Worm (Caenorhabditis elegans) whole organism, late embryonic: Measurements from ENCODE around the gene K02E2.11.

Experiments used
- C08G9.2 ChIP-seq: sonication (generic microtip); optimal IDR thresholded peaks from 2 replicates; lab custom pipeline; 2016; ENCODE audit warnings: mild to moderate bottlenecking, missing genetic modification characterization, moderate library complexity, missing compliant biosample characterization
- C38D4.7 ChIP-seq: fragments of 200-800 bp; sonication (Bioruptor generic); optimal IDR thresholded peaks from 2 replicates; lab custom pipeline; 2018; ENCODE audit warnings: mild to moderate bottlenecking, missing genetic modification characterization, moderate library complexity, missing compliant biosample characterization
- K02D7.2 ChIP-seq: sonication (generic microtip); optimal IDR thresholded peaks from 2 replicates; lab custom pipeline; 2017; ENCODE audit warnings: mild to moderate bottlenecking, missing genetic modification characterization, missing compliant biosample characterization
- Y22D7AL.16 ChIP-seq: sonication (generic microtip); optimal IDR thresholded peaks from 2 replicates; lab custom pipeline; 2016; ENCODE audit warnings: missing genetic modification characterization, missing compliant biosample characterization
- ceh-14 ChIP-seq: sonication (generic microtip); optimal IDR thresholded peaks from 2 replicates; lab custom pipeline; 2016; ENCODE audit warnings: missing genotype, missing genetic modification characterization, missing compliant biosample characterization
- ceh-18 ChIP-seq: sonication (generic microtip); optimal IDR thresholded peaks from 2 replicates; lab custom pipeline; 2016; ENCODE audit warnings: missing genetic modification characterization, missing compliant biosample characterization
- ceh-2 ChIP-seq: sonication (generic microtip); optimal IDR thresholded peaks from 2 replicates; lab custom pipeline; 2016; ENCODE audit warnings: missing genotype, missing genetic modification characterization, missing compliant biosample characterization
- ceh-30 ChIP-seq: fragments of 150-350 bp; optimal IDR thresholded peaks from 2 replicates; lab custom pipeline; 2014; ENCODE audit warnings: missing biosample characterization, missing genetic modification characterization
- ceh-31 ChIP-seq: sonication (generic microtip); optimal IDR thresholded peaks from 2 replicates; lab custom pipeline; 2016; ENCODE audit warnings: missing genetic modification characterization, missing compliant biosample characterization
- ceh-6 ChIP-seq: fragments of 200-800 bp; sonication (Bioruptor generic); optimal IDR thresholded peaks from 2 replicates; lab custom pipeline; 2018; ENCODE audit warnings: mild to moderate bottlenecking, missing genetic modification characterization, missing compliant biosample characterization
- ceh-9 ChIP-seq: sonication (generic microtip); optimal IDR thresholded peaks from 2 replicates; lab custom pipeline; 2016; ENCODE audit warnings: mild to moderate bottlenecking, missing genetic modification characterization, inconsistent platforms, missing compliant biosample characterization
- dve-1 ChIP-seq: sonication (generic microtip); optimal IDR thresholded peaks from 2 replicates; lab custom pipeline; 2017; ENCODE audit warnings: antibody characterized with exemption, mild to moderate bottlenecking, missing genetic modification characterization, missing compliant biosample characterization
- fax-1 ChIP-seq: sonication (generic microtip); optimal IDR thresholded peaks from 2 replicates; lab custom pipeline; 2016; ENCODE audit warnings: missing genotype, missing genetic modification characterization, missing compliant biosample characterization
- fkh-6 ChIP-seq: sonication (generic microtip); optimal IDR thresholded peaks from 2 replicates; lab custom pipeline; 2016; ENCODE audit warnings: missing genetic modification characterization, missing compliant biosample characterization
- hlh-13 ChIP-seq: fragments of 200-800 bp; sonication (Bioruptor generic); optimal IDR thresholded peaks from 2 replicates; lab custom pipeline; 2018; ENCODE audit warnings: mild to moderate bottlenecking, missing genetic modification characterization, missing compliant biosample characterization
- hlh-30 ChIP-seq: sonication (generic microtip); optimal IDR thresholded peaks from 2 replicates; lab custom pipeline; 2017; ENCODE audit warnings: antibody characterized with exemption, missing genetic modification characterization, missing compliant biosample characterization; ENCODE audit not compliant: insufficient read depth
- hlh-6 ChIP-seq: sonication (generic microtip); optimal IDR thresholded peaks from 2 replicates; lab custom pipeline; 2016; ENCODE audit warnings: missing genotype, missing genetic modification characterization, missing compliant biosample characterization
- hlh-8 ChIP-seq: sonication (generic microtip); optimal IDR thresholded peaks from 2 replicates; lab custom pipeline; 2016; ENCODE audit warnings: missing genotype, missing genetic modification characterization, missing compliant biosample characterization
- lin-11 ChIP-seq: fragments of 200-800 bp; sonication (Bioruptor generic); optimal IDR thresholded peaks from 2 replicates; lab custom pipeline; 2018; ENCODE audit warnings: mild to moderate bottlenecking, missing genetic modification characterization, missing compliant biosample characterization
- madf-2 ChIP-seq: sonication (generic microtip); optimal IDR thresholded peaks from 2 replicates; lab custom pipeline; 2017; ENCODE audit warnings: missing genetic modification characterization, missing compliant biosample characterization
- nfya-1 ChIP-seq: sonication (generic microtip); optimal IDR thresholded peaks from 2 replicates; lab custom pipeline; 2017; ENCODE audit warnings: missing genetic modification characterization, mild to moderate bottlenecking, missing compliant biosample characterization, antibody characterized with exemption, moderate library complexity
- npax-4 ChIP-seq: sonication (generic microtip); optimal IDR thresholded peaks from 2 replicates; lab custom pipeline; 2016; ENCODE audit warnings: missing genetic modification characterization, missing compliant biosample characterization
- odd-2 ChIP-seq: sonication (generic microtip); optimal IDR thresholded peaks from 2 replicates; lab custom pipeline; 2017; ENCODE audit warnings: antibody characterized with exemption, mild to moderate bottlenecking, missing genetic modification characterization, missing compliant biosample characterization
- pat-9 ChIP-seq: fragments of 200-800 bp; sonication (Bioruptor generic); optimal IDR thresholded peaks from 2 replicates; lab custom pipeline; 2018; ENCODE audit warnings: mild to moderate bottlenecking, missing genetic modification characterization, moderate library complexity, missing compliant biosample characterization
- pros-1 ChIP-seq: fragments of 150-350 bp; optimal IDR thresholded peaks from 2 replicates; lab custom pipeline; 2014; ENCODE audit warnings: missing biosample characterization, missing genetic modification reagents, missing genetic modification characterization
- ref-2 ChIP-seq: sonication (generic microtip); optimal IDR thresholded peaks from 2 replicates; lab custom pipeline; 2016; ENCODE audit warnings: missing genetic modification characterization, missing compliant biosample characterization
- sox-2 ChIP-seq: fragments of 200-800 bp; sonication (Bioruptor generic); IDR thresholded peaks from 2 replicates; pipeline ENCODE4 v1.3.6; 2022; ENCODE audit warnings: missing genetic modification reagents, missing genetic modification characterization, missing compliant biosample characterization
- sox-4 ChIP-seq: sonication (generic microtip); optimal IDR thresholded peaks from 2 replicates; lab custom pipeline; 2017; ENCODE audit warnings: mild to moderate bottlenecking, missing genetic modification characterization, inconsistent platforms, missing compliant biosample characterization
- syd-9 ChIP-seq: sonication (generic microtip); optimal IDR thresholded peaks from 2 replicates; lab custom pipeline; 2016; ENCODE audit warnings: mild to moderate bottlenecking, missing genetic modification characterization, moderate library complexity, missing compliant biosample characterization
- tbx-2 ChIP-seq: sonication (generic microtip); optimal IDR thresholded peaks from 2 replicates; lab custom pipeline; 2016; ENCODE audit warnings: missing genetic modification characterization, missing compliant biosample characterization
- tbx-7 ChIP-seq: sonication (generic microtip); optimal IDR thresholded peaks from 2 replicates; lab custom pipeline; 2016; ENCODE audit warnings: missing genotype, missing genetic modification characterization, missing compliant biosample characterization
- unc-3 ChIP-seq, 2 experiments: fragments of 200-800 bp in 1 of 2; sonication (Bioruptor generic) in 1 of 2; sonication (generic microtip) in 1 of 2; conservative IDR thresholded peaks in 1 of 2; optimal IDR thresholded peaks in 1 of 2; 2 replicates each; pipeline versions ENCODE4 v1.3.6 to Lab custom; 2016 to 2022; ENCODE audit warnings: missing compliant biosample characterization in 2 of 2, missing genetic modification characterization in 2 of 2, missing genetic modification reagents in 1 of 2
- unc-42 ChIP-seq: sonication (generic microtip); optimal IDR thresholded peaks from 2 replicates; lab custom pipeline; 2016; ENCODE audit warnings: missing genotype, missing genetic modification characterization, missing compliant biosample characterization
- zip-5 ChIP-seq: sonication (generic microtip); optimal IDR thresholded peaks from 2 replicates; lab custom pipeline; 2016; ENCODE audit warnings: missing genetic modification characterization, missing compliant biosample characterization
- ztf-16 ChIP-seq: sonication (generic microtip); optimal IDR thresholded peaks from 2 replicates; lab custom pipeline; 2017; ENCODE audit warnings: missing genetic modification characterization, missing compliant biosample characterization

Gene K02E2.11

ce11 chrV:20383065-20383609 is at the start of gene K02E2.11:
Gene K02E2.11, plus strand, starts transcription at chrV:20383315.
- peak; percentile 49 for TF ChIP-seq unc-42 (tag; lab: Kevin White, UChicago)
- no peak for TF ChIP-seq pat-9 (tag; lab: Kevin White, UChicago)
- TF ChIP-seq ceh-18 (tag; lab: Kevin White, UChicago), result peak; percentile 29
- TF ChIP-seq odd-2 (tag; lab: Kevin White, UChicago), result no peak
- TF ChIP-seq C08G9.2 (tag; lab: Kevin White, UChicago), result peak; percentile 9
- no peak for TF ChIP-seq ceh-14 (tag; lab: Kevin White, UChicago)
- TF ChIP-seq pros-1 (tag; lab: Kevin White, UChicago), result no peak
- TF ChIP-seq dve-1 (tag; lab: Kevin White, UChicago), result peak; percentile 1
- TF ChIP-seq tbx-2 (tag; lab: Kevin White, UChicago), result peak; percentile 1
- no peak for TF ChIP-seq hlh-6 (tag; lab: Kevin White, UChicago)
- TF ChIP-seq hlh-13, result no peak
- peak; percentile 64 for TF ChIP-seq nfya-1 (tag; lab: Kevin White, UChicago)
- no peak for TF ChIP-seq npax-4 (tag; lab: Kevin White, UChicago)
- TF ChIP-seq ceh-2 (tag; lab: Kevin White, UChicago), result peak; percentile 11
- TF ChIP-seq hlh-8 (tag; lab: Kevin White, UChicago), result peak; percentile 16
- no peak for TF ChIP-seq tbx-7 (tag; lab: Kevin White, UChicago)
- TF ChIP-seq zip-5 (tag; lab: Kevin White, UChicago), result no peak
- TF ChIP-seq ceh-31, result peak; percentile 69
- peak; percentile 86 for TF ChIP-seq hlh-30 (tag; lab: Kevin White, UChicago)
- peak; percentile 59 for TF ChIP-seq ref-2 (tag; lab: Kevin White, UChicago)

- no peak for TF ChIP-seq C38D4.7
- no peak for TF ChIP-seq fax-1 (tag; lab: Kevin White, UChicago)
- TF ChIP-seq ceh-30, result no peak
- no peak for TF ChIP-seq ceh-18 (tag; lab: Kevin White, UChicago)
Measured at ce11 chrV:20335264-20335663, 47.9 kb upstream of the K02E2.11 start, which contains the start of gene Y38H6A.5. Gene Y38H6A.5, minus strand, starts transcription at chrV:20335364.

- TF ChIP-seq sox-2 (no peak), unc-42 (tag; lab: Kevin White, UChicago) (peak; percentile 38)
Measured at ce11 chrV:20338020-20338419, 45.1 kb upstream of the K02E2.11 start.

- TF ChIP-seq ceh-6 (no peak), unc-42 (tag; lab: Kevin White, UChicago) (peak; percentile 45)
- TF ChIP-seq, all 69 proteins: peak for 1
Measured at ce11 chrV:20338870-20339269, 44.2 kb upstream of the K02E2.11 start.

- no peak for TF ChIP-seq Y22D7AL.16 (tag; lab: Kevin White, UChicago)
- TF ChIP-seq npax-4 (tag; lab: Kevin White, UChicago), result no peak
- no peak for TF ChIP-seq ceh-9 (tag; lab: Kevin White, UChicago)
- TF ChIP-seq sox-4 (tag; lab: Kevin White, UChicago), result no peak
- no peak for TF ChIP-seq K02D7.2
Measured at ce11 chrV:20344889-20345288, 38.2 kb upstream of the K02E2.11 start, which contains the start of gene Y38H6A.3. Gene Y38H6A.3, plus strand, starts transcription at chrV:20345189.

ce11 chrV:20347625-20348024 is 35.5 kb upstream of the K02E2.11 start:
- TF ChIP-seq ztf-16 (tag; lab: Kevin White, UChicago) (no peak), fax-1 (tag; lab: Kevin White, UChicago) (no peak), C38D4.7 (no peak), pat-9 (tag; lab: Kevin White, UChicago) (no peak), lin-11 (tag; lab: Kevin White, UChicago) (no peak), fkh-6 (no peak), syd-9 (tag; lab: Kevin White, UChicago) (no peak), unc-3 (GFP tag; conservative IDR thresholded peaks at IDR 0.05; lab: Robert Waterston, UW) (no peak), unc-3 (tag; optimal IDR thresholded peaks at IDR 0.05; lab: Kevin White, UChicago) (no peak), zip-5 (tag; lab: Kevin White, UChicago) (no peak), madf-2 (no peak)
